Worm (Caenorhabditis elegans) whole organism, L3 larva: ENCODE data around the gene acl-5.
A peak's percentile ranks its signal among the peaks of the same experiment; 100 is the strongest.

Experiments used
- R02D3.7 ChIP-seq: fragments of 150-350 bp; optimal IDR thresholded peaks from 2 replicates; lab custom pipeline; 2014; ENCODE audit warnings: missing biosample characterization, missing genetic modification characterization
- ZK546.5 ChIP-seq: sonication (generic microtip); optimal IDR thresholded peaks from 2 replicates; lab custom pipeline; 2017; ENCODE audit warnings: missing biosample characterization, missing genetic modification characterization
- ama-1 ChIP-seq: fragments of 150-350 bp; optimal IDR thresholded peaks from 2 replicates; lab custom pipeline; 2018
- ceh-28 ChIP-seq: fragments of 150-350 bp; optimal IDR thresholded peaks from 2 replicates; lab custom pipeline; 2014; ENCODE audit warnings: missing biosample characterization, missing genetic modification reagents, missing genetic modification characterization
- ceh-82 ChIP-seq: fragments of 150-350 bp; optimal IDR thresholded peaks from 2 replicates; lab custom pipeline; 2014; ENCODE audit warnings: missing biosample characterization, missing genetic modification characterization
- ceh-9 ChIP-seq: sonication (generic microtip); optimal IDR thresholded peaks from 2 replicates; lab custom pipeline; 2018; ENCODE audit warnings: missing biosample characterization, missing genetic modification characterization
- daf-12 ChIP-seq: fragments of 150-350 bp; optimal IDR thresholded peaks from 2 replicates; lab custom pipeline; 2014; ENCODE audit warnings: missing biosample characterization, missing genetic modification reagents, missing genetic modification characterization
- egl-27 ChIP-seq: sonication (generic microtip); optimal IDR thresholded peaks from 4 replicates; lab custom pipeline; 2017; ENCODE audit warnings: missing biosample characterization, missing genetic modification reagents, missing genetic modification characterization
- egl-5 ChIP-seq: fragments of 150-350 bp; optimal IDR thresholded peaks from 2 replicates; lab custom pipeline; 2017; ENCODE audit warnings: missing biosample characterization, missing genetic modification reagents, missing genetic modification characterization, inconsistent platforms
- elt-1 ChIP-seq: fragments of 150-350 bp; optimal IDR thresholded peaks from 2 replicates; lab custom pipeline; 2014; ENCODE audit warnings: missing biosample characterization, missing genetic modification characterization
- elt-2 ChIP-seq: sonication (generic microtip); optimal IDR thresholded peaks from 2 replicates; lab custom pipeline; 2016; ENCODE audit warnings: missing genetic modification reagents, mild to moderate bottlenecking, missing genetic modification characterization, missing compliant biosample characterization
- elt-3 ChIP-seq, 3 experiments: fragments of 150-350 bp in 1 of 3; sonication (generic microtip) in 2 of 3; optimal IDR thresholded peaks; 2 replicates in 2 of 3; 4 replicates in 1 of 3; lab custom pipeline; 2014 to 2017; ENCODE audit warnings: missing biosample characterization in 3 of 3, missing genetic modification characterization in 3 of 3
- eor-1 ChIP-seq, 2 experiments: fragments of 150-350 bp; optimal IDR thresholded peaks; 2 replicates each; lab custom pipeline; 2014 to 2018; ENCODE audit warnings: missing biosample characterization in 2 of 2, missing genetic modification characterization in 2 of 2
- fkh-2 ChIP-seq: fragments of 150-350 bp; optimal IDR thresholded peaks from 2 replicates; lab custom pipeline; 2014; ENCODE audit warnings: missing biosample characterization, missing genetic modification reagents, missing genetic modification characterization
- fos-1 ChIP-seq: fragments of 150-350 bp; optimal IDR thresholded peaks from 2 replicates; lab custom pipeline; 2014; ENCODE audit warnings: missing biosample characterization, missing genetic modification characterization
- hmg-11 ChIP-seq: sonication (generic microtip); optimal IDR thresholded peaks from 2 replicates; lab custom pipeline; 2016; ENCODE audit warnings: missing genetic modification characterization, missing compliant biosample characterization
- jun-1 ChIP-seq: fragments of 150-350 bp; optimal IDR thresholded peaks from 2 replicates; lab custom pipeline; 2014; ENCODE audit warnings: missing biosample characterization, missing genetic modification reagents, missing genetic modification characterization
- lin-39 ChIP-seq: fragments of 150-350 bp; optimal IDR thresholded peaks from 2 replicates; lab custom pipeline; 2018; ENCODE audit warnings: missing biosample characterization, missing genetic modification reagents, missing genetic modification characterization
- lsy-12 ChIP-seq: sonication (generic microtip); optimal IDR thresholded peaks from 2 replicates; lab custom pipeline; 2016; ENCODE audit warnings: mild to moderate bottlenecking, missing genetic modification characterization, missing compliant biosample characterization
- mdl-1 ChIP-seq: fragments of 150-350 bp; optimal IDR thresholded peaks from 2 replicates; lab custom pipeline; 2014; ENCODE audit warnings: missing biosample characterization, missing genetic modification characterization
- mml-1 ChIP-seq: fragments of 150-350 bp; sonication (generic microtip); optimal IDR thresholded peaks from 3 replicates; lab custom pipeline; 2014; ENCODE audit warnings: missing biosample characterization, missing genetic modification characterization
- nfya-1 ChIP-seq: sonication (generic microtip); optimal IDR thresholded peaks from 2 replicates; lab custom pipeline; 2017; ENCODE audit warnings: missing genetic modification characterization, mild to moderate bottlenecking, missing compliant biosample characterization, antibody characterized with exemption, moderate library complexity; ENCODE audit not compliant: insufficient read depth
- nhr-11 ChIP-seq: fragments of 150-350 bp; optimal IDR thresholded peaks from 2 replicates; lab custom pipeline; 2014; ENCODE audit warnings: missing biosample characterization, missing genetic modification characterization
- nhr-23 ChIP-seq: fragments of 150-350 bp; optimal IDR thresholded peaks from 2 replicates; lab custom pipeline; 2014; ENCODE audit warnings: missing biosample characterization, missing genetic modification reagents, missing genetic modification characterization
- nhr-237 ChIP-seq: fragments of 150-350 bp; optimal IDR thresholded peaks from 2 replicates; lab custom pipeline; 2014; ENCODE audit warnings: missing biosample characterization, missing genetic modification characterization
- nhr-25 ChIP-seq: sonication (generic microtip); optimal IDR thresholded peaks from 2 replicates; lab custom pipeline; 2017; ENCODE audit warnings: missing biosample characterization, missing genetic modification characterization
- nhr-28 ChIP-seq: fragments of 150-350 bp; optimal IDR thresholded peaks from 2 replicates; lab custom pipeline; 2014; ENCODE audit warnings: missing biosample characterization, missing genetic modification characterization
- nhr-43 ChIP-seq: sonication (generic microtip); optimal IDR thresholded peaks from 2 replicates; lab custom pipeline; 2016; ENCODE audit warnings: mild to moderate bottlenecking, missing genetic modification characterization, missing compliant biosample characterization; ENCODE audit not compliant: poor library complexity, severe bottlenecking
- nhr-67 ChIP-seq: fragments of 150-350 bp; optimal IDR thresholded peaks from 2 replicates; lab custom pipeline; 2014; ENCODE audit warnings: missing biosample characterization, missing genetic modification characterization
- nhr-77 ChIP-seq: fragments of 150-350 bp; optimal IDR thresholded peaks from 2 replicates; lab custom pipeline; 2014; ENCODE audit warnings: missing biosample characterization, missing genetic modification characterization
- sea-2 ChIP-seq: fragments of 150-350 bp; sonication (generic microtip); optimal IDR thresholded peaks from 4 replicates; lab custom pipeline; 2014; ENCODE audit warnings: missing biosample characterization, missing genetic modification reagents, missing genetic modification characterization
- skn-1 ChIP-seq: fragments of 150-350 bp; optimal IDR thresholded peaks from 2 replicates; lab custom pipeline; 2014; ENCODE audit warnings: missing biosample characterization, missing genetic modification characterization
- snpc-4 ChIP-seq: fragments of 150-350 bp; optimal IDR thresholded peaks from 2 replicates; lab custom pipeline; 2014; ENCODE audit warnings: missing biosample characterization, missing genetic modification characterization
- tbx-2 ChIP-seq: sonication (generic microtip); optimal IDR thresholded peaks from 2 replicates; lab custom pipeline; 2016; ENCODE audit warnings: mild to moderate bottlenecking, missing genetic modification characterization, missing compliant biosample characterization
- unc-39 ChIP-seq: sonication (generic microtip); optimal IDR thresholded peaks from 4 replicates; lab custom pipeline; 2017; ENCODE audit warnings: missing biosample characterization, missing genetic modification characterization
- zag-1 ChIP-seq: fragments of 150-350 bp; optimal IDR thresholded peaks from 2 replicates; lab custom pipeline; 2014; ENCODE audit warnings: missing biosample characterization, missing genetic modification characterization
- ztf-11 ChIP-seq: fragments of 150-350 bp; optimal IDR thresholded peaks from 2 replicates; lab custom pipeline; 2014; ENCODE audit warnings: missing biosample characterization, missing genetic modification characterization
- ztf-4 ChIP-seq: fragments of 150-350 bp; optimal IDR thresholded peaks from 2 replicates; lab custom pipeline; 2014; ENCODE audit warnings: missing biosample characterization, missing genetic modification characterization

Gene acl-5

ce11 chrX:10321401-10321800 lies 5.9 kb downstream of the acl-5 start:
- TF ChIP-seq fkh-2 (tag; lab: Kevin White, UChicago) (no peak), elt-2 (tag; lab: Kevin White, UChicago) (no peak), egl-27 (no peak), ceh-28 (no peak), nhr-77 (tag; lab: Kevin White, UChicago) (no peak), mml-1 (no peak), ceh-9 (tag; lab: Kevin White, UChicago) (no peak)

ce11 chrX:10319653-10320052 lies 7.6 kb downstream of the acl-5 start:
- no peak for TF ChIP-seq nhr-237 (tag; lab: Kevin White, UChicago)
- TF ChIP-seq fkh-2 (tag; lab: Kevin White, UChicago): no peak
- no peak for TF ChIP-seq egl-5 (tag; lab: Kevin White, UChicago)
- TF ChIP-seq nfya-1 (tag; lab: Kevin White, UChicago): no peak
- TF ChIP-seq sea-2 (GFP tag; lab: Kevin White, UChicago): no peak
- TF ChIP-seq ztf-11 (tag; lab: Kevin White, UChicago): no peak
- TF ChIP-seq mml-1: no peak
- TF ChIP-seq lin-39 (tag; lab: Kevin White, UChicago): no peak
- TF ChIP-seq zag-1 (tag; lab: Kevin White, UChicago): no peak
- TF ChIP-seq elt-1 (tag; lab: Kevin White, UChicago): no peak
- no peak for TF ChIP-seq mdl-1 (tag; lab: Kevin White, UChicago)
- TF ChIP-seq ztf-4 (tag; lab: Kevin White, UChicago): no peak
- TF ChIP-seq nhr-25: no peak
- TF ChIP-seq ZK546.5: no peak
- no peak for TF ChIP-seq nhr-23
- TF ChIP-seq ceh-82: no peak
- TF ChIP-seq elt-3 (tag; optimal IDR thresholded peaks at IDR 0.05; lab: Kevin White, UChicago): no peak
- TF ChIP-seq jun-1 (tag; lab: Kevin White, UChicago): no peak

- no peak for TF ChIP-seq hmg-11
- no peak for TF ChIP-seq unc-39 (tag; lab: Kevin White, UChicago)
- no peak for TF ChIP-seq ceh-28
- TF ChIP-seq eor-1 (tag; optimal IDR thresholded peaks at IDR 0.05; lab: Kevin White, UChicago): no peak
- no peak for TF ChIP-seq elt-3 (tag; optimal IDR thresholded peaks at IDR 0.05; lab: Kevin White, UChicago)
- no peak for TF ChIP-seq lsy-12
- TF ChIP-seq nhr-28 (tag; lab: Kevin White, UChicago): no peak
- no peak for TF ChIP-seq nhr-11 (tag; lab: Kevin White, UChicago)
- TF ChIP-seq sea-2 (GFP tag; lab: Kevin White, UChicago): no peak
- no peak for TF ChIP-seq snpc-4
- no peak for TF ChIP-seq daf-12 (tag; lab: Kevin White, UChicago)
- no peak for TF ChIP-seq lin-39 (tag; lab: Kevin White, UChicago)
Observed at ce11 chrX:10318437-10318836, 8.8 kb downstream of the acl-5 start.

DNA sequence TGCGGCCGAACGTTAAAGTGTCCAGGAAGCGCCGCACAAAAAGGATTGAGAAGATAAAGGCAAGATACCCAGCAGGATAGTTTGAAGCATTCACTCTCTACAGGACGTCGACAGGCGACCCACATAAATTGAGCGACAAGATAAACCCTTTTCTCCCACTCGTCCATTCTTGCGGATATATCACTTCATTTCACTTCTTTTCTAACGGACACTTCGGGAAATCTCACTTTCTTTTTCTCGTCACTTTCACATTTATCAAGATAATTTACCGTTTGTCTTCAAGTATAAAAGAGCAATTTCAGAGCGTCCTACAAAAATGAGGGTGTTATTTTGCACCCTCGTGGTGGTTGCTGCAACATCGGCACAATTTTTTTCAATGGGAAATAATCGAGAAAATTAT lies 9.7 kb downstream of the acl-5 start, which contains the start of gene R07E3.6:
Gene R07E3.6 (plus strand): TSS at position 158 of the 400 bp plus-strand sequence.
- peak; percentile 56 for TF ChIP-seq nhr-23
- TF ChIP-seq nhr-43 (tag; lab: Kevin White, UChicago): peak; percentile 31
- no peak for TF ChIP-seq lin-39 (tag; lab: Kevin White, UChicago)

ce11 chrX:10315905-10316304 lies 11.4 kb downstream of the acl-5 start, which contains the start of gene F41E7.9:
Gene F41E7.9 (minus strand): TSS chrX:10316005.
- no peak for TF ChIP-seq eor-1 (tag; optimal IDR thresholded peaks at IDR 0.05; lab: Kevin White, UChicago)
- TF ChIP-seq ama-1 (lab: Kevin White, UChicago): no peak
- TF ChIP-seq egl-5 (tag; lab: Kevin White, UChicago): no peak
- TF ChIP-seq tbx-2: no peak

DNA sequence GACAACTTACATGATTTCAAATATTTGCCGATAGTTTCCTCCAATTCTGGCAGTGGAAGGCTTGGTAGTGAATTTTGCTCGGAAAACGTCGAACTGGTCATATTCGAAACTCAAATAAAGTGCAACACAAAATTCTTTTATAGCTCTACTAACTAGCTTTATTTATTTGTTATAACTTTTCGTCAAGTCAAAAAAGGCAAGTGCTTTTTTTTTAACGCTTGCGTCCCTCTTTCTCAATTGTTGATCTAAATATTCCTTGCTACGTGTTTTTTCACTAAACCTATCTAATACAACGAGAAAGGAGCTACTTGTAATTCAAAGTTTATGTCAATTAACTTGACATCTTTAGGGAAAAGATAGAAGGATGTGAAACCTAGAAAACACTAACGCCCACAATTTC lies 16.9 kb downstream of the acl-5 start, which contains the start of gene F41E7.6:
Gene F41E7.6 (minus strand): TSS at position 101 of the 400 bp plus-strand sequence.
- TF ChIP-seq fkh-2 (tag; lab: Kevin White, UChicago) (no peak), tbx-2 (no peak), nhr-67 (tag; lab: Kevin White, UChicago) (no peak), snpc-4 (no peak), elt-3 (tag; optimal IDR thresholded peaks at IDR 0.05; lab: Kevin White, UChicago) (no peak), skn-1 (no peak), fos-1 (no peak), nhr-77 (tag; lab: Kevin White, UChicago) (no peak), mdl-1 (tag; lab: Kevin White, UChicago) (no peak), hmg-11 (no peak), unc-39 (tag; lab: Kevin White, UChicago) (no peak), lin-39 (tag; lab: Kevin White, UChicago) (no peak), ztf-4 (tag; lab: Kevin White, UChicago) (no peak), R02D3.7 (tag; lab: Kevin White, UChicago) (no peak)
